Fruit fly (Drosophila melanogaster) whole organism, prepupa: Measurements from ENCODE around the gene Dis3l2.

Source experiments
- Blimp-1 ChIP-seq: fragments of 200-800 bp; sonication (Bioruptor generic); optimal IDR thresholded peaks from 3 replicates; lab custom pipeline; 2017; ENCODE audit warnings: missing biosample characterization, missing genetic modification characterization, mild to moderate bottlenecking, moderate library complexity, missing genetic modification reagents
- CG10669 ChIP-seq: fragments of 200-800 bp; sonication (Bioruptor generic); optimal IDR thresholded peaks from 3 replicates; lab custom pipeline; 2018; ENCODE audit warnings: missing biosample characterization, mild to moderate bottlenecking, missing genetic modification characterization, moderate library complexity
- CG11294 ChIP-seq: fragments of 200-800 bp; sonication (Bioruptor generic); IDR thresholded peaks from 2 replicates; pipeline ENCODE4 v1.3.6; 2022; ENCODE audit warnings: missing biosample characterization, missing genetic modification characterization
- CG11762 ChIP-seq: fragments of 200-800 bp; sonication (Bioruptor generic); optimal IDR thresholded peaks from 3 replicates; lab custom pipeline; 2016; ENCODE audit warnings: missing biosample characterization, missing genetic modification characterization; ENCODE audit not compliant: insufficient read depth
- CG1621 ChIP-seq: fragments of 200-800 bp; sonication (Bioruptor generic); optimal IDR thresholded peaks from 3 replicates; lab custom pipeline; 2018; ENCODE audit warnings: missing biosample characterization, mild to moderate bottlenecking, missing genetic modification characterization
- CG16779 ChIP-seq: fragments of 200-800 bp; sonication (Bioruptor generic); optimal IDR thresholded peaks from 3 replicates; lab custom pipeline; 2017; ENCODE audit warnings: missing biosample characterization, mild to moderate bottlenecking, missing genetic modification characterization
- CG3032 ChIP-seq: fragments of 200-800 bp; optimal IDR thresholded peaks from 2 replicates; lab custom pipeline; 2019; ENCODE audit warnings: missing biosample characterization, mild to moderate bottlenecking, missing genetic modification characterization, moderate library complexity
- CG31627 ChIP-seq: fragments of 200-800 bp; sonication (Bioruptor generic); optimal IDR thresholded peaks from 3 replicates; lab custom pipeline; 2016; ENCODE audit warnings: missing biosample characterization, missing genetic modification characterization
- CG6808 ChIP-seq: fragments of 200-800 bp; sonication (Bioruptor generic); optimal IDR thresholded peaks from 3 replicates; lab custom pipeline; 2017; ENCODE audit warnings: missing biosample characterization, missing genetic modification characterization, mild to moderate bottlenecking, moderate library complexity, missing genetic modification reagents
- CG6854 ChIP-seq: fragments of 200-800 bp; sonication (Bioruptor generic); optimal IDR thresholded peaks from 2 replicates; lab custom pipeline; 2017; ENCODE audit warnings: missing biosample characterization, mild to moderate bottlenecking, missing genetic modification characterization
- CG8119 ChIP-seq: fragments of 200-800 bp; sonication (Bioruptor generic); IDR thresholded peaks from 3 replicates; pipeline ENCODE4 v1.3.6; 2022; ENCODE audit warnings: missing biosample characterization, missing genetic modification characterization
- CG8632 ChIP-seq: fragments of 200-800 bp; sonication (Bioruptor generic); optimal IDR thresholded peaks from 3 replicates; lab custom pipeline; 2016; ENCODE audit warnings: missing biosample characterization, missing genetic modification characterization
- CG9139 ChIP-seq: fragments of 200-800 bp; sonication (Bioruptor generic); optimal IDR thresholded peaks from 3 replicates; lab custom pipeline; 2017; ENCODE audit warnings: missing biosample characterization, mild to moderate bottlenecking, missing genetic modification characterization
- Eip75B ChIP-seq: fragments of 200-800 bp; sonication (Bioruptor generic); optimal IDR thresholded peaks from 3 replicates; lab custom pipeline; 2016; ENCODE audit warnings: missing biosample characterization, missing genetic modification characterization
- Eip78C ChIP-seq: fragments of 200-800 bp; sonication (Bioruptor generic); peaks from one replicate; lab custom pipeline; 2016; ENCODE audit warnings: missing biosample characterization, missing genetic modification characterization
- Ets96B ChIP-seq: fragments of 200-800 bp; optimal IDR thresholded peaks from 2 replicates; lab custom pipeline; 2019; ENCODE audit warnings: missing biosample characterization, mild to moderate bottlenecking, missing genetic modification characterization, moderate library complexity
- Gug ChIP-seq: fragments of 200-800 bp; sonication (Bioruptor generic); IDR thresholded peaks from 2 replicates; pipeline ENCODE4 v1.3.6; 2022; ENCODE audit warnings: missing biosample characterization, missing genetic modification characterization
- Lpt ChIP-seq: fragments of 200-800 bp; sonication (Bioruptor generic); optimal IDR thresholded peaks from 3 replicates; lab custom pipeline; 2016; ENCODE audit warnings: missing biosample characterization, missing genetic modification characterization
- OdsH ChIP-seq: fragments of 200-800 bp; sonication (Bioruptor generic); optimal IDR thresholded peaks from 3 replicates; lab custom pipeline; 2016; ENCODE audit warnings: missing biosample characterization, missing genetic modification characterization
- Smox ChIP-seq: fragments of 200-800 bp; sonication (Bioruptor generic); optimal IDR thresholded peaks from 3 replicates; lab custom pipeline; 2016; ENCODE audit warnings: missing biosample characterization, missing genetic modification characterization
- Sox102F ChIP-seq: fragments of 200-800 bp; sonication (Bioruptor generic); optimal IDR thresholded peaks from 2 replicates; lab custom pipeline; 2016; ENCODE audit warnings: missing biosample characterization, mild to moderate bottlenecking, missing genetic modification characterization
- achi ChIP-seq: fragments of 200-800 bp; sonication (Bioruptor generic); optimal IDR thresholded peaks from 3 replicates; lab custom pipeline; 2016; ENCODE audit warnings: missing biosample characterization, missing genetic modification characterization
- acj6 ChIP-seq: fragments of 200-800 bp; sonication (Bioruptor generic); optimal IDR thresholded peaks from 3 replicates; lab custom pipeline; 2016; ENCODE audit warnings: missing biosample characterization, missing genetic modification characterization
- dac ChIP-seq: fragments of 200-800 bp; sonication (Bioruptor generic); optimal IDR thresholded peaks from 2 replicates; lab custom pipeline; 2017; ENCODE audit warnings: missing biosample characterization, mild to moderate bottlenecking, missing genetic modification characterization
- dsx ChIP-seq: fragments of 200-800 bp; optimal IDR thresholded peaks from 3 replicates; lab custom pipeline; 2019; ENCODE audit warnings: missing biosample characterization, mild to moderate bottlenecking, missing genetic modification characterization, moderate library complexity; ENCODE audit not compliant: poor library complexity, severe bottlenecking
- eg ChIP-seq: fragments of 200-800 bp; sonication (Bioruptor generic); IDR thresholded peaks from 3 replicates; pipeline ENCODE4 v1.3.6; 2022; ENCODE audit warnings: missing biosample characterization, missing genetic modification characterization
- esn ChIP-seq: fragments of 200-800 bp; sonication (Bioruptor generic); optimal IDR thresholded peaks from 2 replicates; lab custom pipeline; 2016; ENCODE audit warnings: missing biosample characterization, mild to moderate bottlenecking, missing genetic modification characterization, moderate library complexity
- fkh ChIP-seq: fragments of 200-800 bp; sonication (Bioruptor generic); optimal IDR thresholded peaks from 3 replicates; lab custom pipeline; 2017; ENCODE audit warnings: missing biosample characterization, mild to moderate bottlenecking, missing genetic modification characterization, moderate library complexity
- lz ChIP-seq: fragments of 200-800 bp; sonication (Bioruptor generic); optimal IDR thresholded peaks from 3 replicates; lab custom pipeline; 2016; ENCODE audit warnings: missing biosample characterization, missing genetic modification characterization
- net ChIP-seq: fragments of 200-800 bp; sonication (Bioruptor generic); optimal IDR thresholded peaks from 3 replicates; lab custom pipeline; 2016; ENCODE audit warnings: missing biosample characterization, missing genetic modification characterization
- spab ChIP-seq: fragments of 200-800 bp; sonication (Bioruptor generic); optimal IDR thresholded peaks from 2 replicates; lab custom pipeline; 2017; ENCODE audit warnings: missing biosample characterization, mild to moderate bottlenecking, missing genetic modification characterization, missing genetic modification reagents
- ss ChIP-seq, 2 experiments: fragments of 200-800 bp; sonication (Bioruptor generic); optimal IDR thresholded peaks; 2 replicates in 1 of 2; 3 replicates in 1 of 2; lab custom pipeline; 2017 to 2018; ENCODE audit warnings: mild to moderate bottlenecking in 2 of 2, missing biosample characterization in 2 of 2, missing genetic modification characterization in 2 of 2, moderate library complexity in 1 of 2
- svp ChIP-seq: fragments of 200-800 bp; sonication (Bioruptor generic); peaks from one replicate; lab custom pipeline; 2016; ENCODE audit warnings: missing biosample characterization, missing genetic modification characterization
- topi ChIP-seq: fragments of 200-800 bp; sonication (Bioruptor generic); optimal IDR thresholded peaks from 3 replicates; lab custom pipeline; 2016; ENCODE audit warnings: missing biosample characterization, missing genetic modification characterization
- vri ChIP-seq: fragments of 200-800 bp; sonication (Bioruptor generic); optimal IDR thresholded peaks from 3 replicates; lab custom pipeline; 2016; ENCODE audit warnings: missing biosample characterization, mild to moderate bottlenecking, missing genetic modification characterization

The Dis3l2 gene

dm6 chr3L:171729-172128, 40.8 kb upstream of the Dis3l2 start:
- no peak for TF ChIP-seq topi (GFP tag; lab: Kevin White, UChicago)
- peak; percentile 21 for TF ChIP-seq Eip78C (GFP tag; lab: Kevin White, UChicago)
- TF ChIP-seq, all 60 proteins: peak for 1

- no peak for TF ChIP-seq CG16779 (tag; lab: Kevin White, UChicago)
- no peak for TF ChIP-seq OdsH (GFP tag; lab: Kevin White, UChicago)
- no peak for TF ChIP-seq Lpt (GFP tag; lab: Kevin White, UChicago)
- TF ChIP-seq dsx (GFP tag; lab: Kevin White, UChicago) = peak; percentile 36
- peak; percentile 28 for TF ChIP-seq achi
- peak; percentile 24 for TF ChIP-seq esn (GFP tag; lab: Kevin White, UChicago)
- TF ChIP-seq Eip78C (GFP tag; lab: Kevin White, UChicago) = peak; percentile 49
- no peak for TF ChIP-seq Sox102F (GFP tag; lab: Kevin White, UChicago)
These were observed 38.0 kb upstream of the Dis3l2 start for dm6 chr3L:174501-174900.

dm6 chr3L:175949-176348, 36.6 kb upstream of the Dis3l2 start, which contains the start of gene CG7049:
Gene CG7049, minus strand, starts transcription at chr3L:176228.
- peak; percentile 63 for TF ChIP-seq Eip78C (GFP tag; lab: Kevin White, UChicago)
- no peak for TF ChIP-seq Sox102F (GFP tag; lab: Kevin White, UChicago)
- no peak for TF ChIP-seq Ets96B
- no peak for TF ChIP-seq ss (GFP tag; optimal IDR thresholded peaks at IDR 0.05; lab: Kevin White, UChicago)
- TF ChIP-seq acj6 (GFP tag; lab: Kevin White, UChicago) = no peak
- peak; percentile 8 for TF ChIP-seq CG6854
- no peak for TF ChIP-seq svp (GFP tag; lab: Kevin White, UChicago)
- TF ChIP-seq spab (GFP tag; lab: Kevin White, UChicago) = no peak
- TF ChIP-seq CG3032 (tag; lab: Kevin White, UChicago) = no peak
- TF ChIP-seq CG11294 (GFP tag; lab: Robert Waterston, UW) = no peak
- TF ChIP-seq dsx (GFP tag; lab: Kevin White, UChicago) = no peak
- TF ChIP-seq Lpt (GFP tag; lab: Kevin White, UChicago) = no peak
- no peak for TF ChIP-seq CG8119 (GFP tag; lab: Robert Waterston, UW)
- TF ChIP-seq CG6808 (GFP tag; lab: Kevin White, UChicago) = no peak
- TF ChIP-seq dac (GFP tag; lab: Kevin White, UChicago) = no peak
- TF ChIP-seq CG8632 = no peak
- TF ChIP-seq fkh (GFP tag; lab: Kevin White, UChicago) = peak; percentile 28
- no peak for TF ChIP-seq Smox (GFP tag; lab: Kevin White, UChicago)
- TF ChIP-seq net (GFP tag; lab: Kevin White, UChicago) = no peak
- peak; percentile 18 for TF ChIP-seq CG1621
- TF ChIP-seq CG9139 (GFP tag; lab: Kevin White, UChicago) = no peak
- no peak for TF ChIP-seq CG10669
- no peak for TF ChIP-seq achi
- TF ChIP-seq CG11762 = no peak

DNA sequence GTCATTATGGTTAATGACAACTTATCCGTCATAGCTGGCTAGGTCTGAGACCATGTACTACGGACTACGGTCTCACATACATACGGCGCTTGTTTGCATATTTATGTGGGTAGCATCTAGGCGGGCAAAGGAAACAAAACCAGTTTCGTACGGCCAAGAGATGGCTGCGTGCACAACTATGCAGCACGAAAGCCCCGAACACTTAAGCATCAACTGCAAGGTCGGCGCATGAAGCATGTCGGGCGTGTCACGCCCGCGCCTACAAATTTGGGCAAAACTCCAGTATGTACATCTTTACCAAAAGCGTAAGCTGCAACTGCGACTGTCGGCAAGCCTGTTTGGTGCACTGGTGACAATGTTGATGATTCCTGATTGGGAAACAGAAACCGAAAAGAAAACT, 34.6 kb upstream of the Dis3l2 start:
- TF ChIP-seq Eip75B = no peak
- no peak for TF ChIP-seq Sox102F (GFP tag; lab: Kevin White, UChicago)
- peak; percentile 46 for TF ChIP-seq Eip78C (GFP tag; lab: Kevin White, UChicago)
- TF ChIP-seq lz (GFP tag; lab: Kevin White, UChicago) = no peak
- TF ChIP-seq CG8119 (GFP tag; lab: Robert Waterston, UW) = no peak
- peak; percentile 23 to 62 for TF ChIP-seq ss (GFP tag; optimal IDR thresholded peaks at IDR 0.05; lab: Kevin White, UChicago)
- peak; percentile 9 for TF ChIP-seq dsx (GFP tag; lab: Kevin White, UChicago)
- TF ChIP-seq CG1621 = peak; percentile 83
- TF ChIP-seq Blimp-1 (GFP tag; lab: Kevin White, UChicago) = no peak
- TF ChIP-seq net (GFP tag; lab: Kevin White, UChicago) = no peak
- 0 out of 3 replicates have a peak, but pooled peaks have one; percentile 28 for TF ChIP-seq eg (GFP tag; lab: Robert Waterston, UW)
- TF ChIP-seq Gug (GFP tag; lab: Robert Waterston, UW) = no peak
- TF ChIP-seq CG31627 (GFP tag; lab: Kevin White, UChicago) = no peak
- no peak for TF ChIP-seq vri
- no peak for TF ChIP-seq CG11294 (GFP tag; lab: Robert Waterston, UW)
- peak; percentile 11 for TF ChIP-seq fkh (GFP tag; lab: Kevin White, UChicago)
